Worm (Caenorhabditis elegans) whole organism, mixed stage, embryonic: ENCODE measurements around the gene prx-13.

ENCODE experiments used
- bed-3 ChIP-seq: fragments of 200-800 bp; sonication (Bioruptor generic); optimal IDR thresholded peaks from 3 replicates; lab custom pipeline; 2018; ENCODE audit warnings: mild to moderate bottlenecking, missing genetic modification characterization, moderate library complexity, missing compliant biosample characterization
- blmp-1 ChIP-seq: fragments of 150-350 bp; optimal IDR thresholded peaks from 2 replicates; lab custom pipeline; 2014; ENCODE audit warnings: missing biosample characterization, missing genetic modification characterization
- ceh-39 ChIP-seq: fragments of 150-350 bp; optimal IDR thresholded peaks from 2 replicates; lab custom pipeline; 2014; ENCODE audit warnings: missing biosample characterization, missing genetic modification characterization
- ceh-43 ChIP-seq: fragments of 200-800 bp; sonication (Bioruptor generic); optimal IDR thresholded peaks from 2 replicates; lab custom pipeline; 2018; ENCODE audit warnings: mild to moderate bottlenecking, missing genetic modification characterization, moderate library complexity, missing compliant biosample characterization
- ceh-83 ChIP-seq: fragments of 200-800 bp; sonication (Bioruptor generic); optimal IDR thresholded peaks from 2 replicates; lab custom pipeline; 2018; ENCODE audit warnings: mild to moderate bottlenecking, missing genetic modification characterization, missing compliant biosample characterization
- cnd-1 ChIP-seq: fragments of 200-800 bp; sonication (Bioruptor generic); optimal IDR thresholded peaks from 2 replicates; lab custom pipeline; 2018; ENCODE audit warnings: mild to moderate bottlenecking, missing genetic modification characterization, missing compliant biosample characterization
- drap-1 ChIP-seq: fragments of 200-800 bp; sonication (Bioruptor generic); optimal IDR thresholded peaks from 3 replicates; lab custom pipeline; 2018; ENCODE audit warnings: mild to moderate bottlenecking, missing genetic modification characterization, missing compliant biosample characterization
- elt-1 ChIP-seq: sonication (generic microtip); optimal IDR thresholded peaks from 2 replicates; lab custom pipeline; 2017; ENCODE audit warnings: missing genetic modification characterization, mild to moderate bottlenecking, missing compliant biosample characterization, antibody characterized with exemption, moderate library complexity, borderline replicate concordance; ENCODE audit not compliant: insufficient read depth
- elt-3 ChIP-seq: fragments of 150-350 bp; optimal IDR thresholded peaks from 2 replicates; lab custom pipeline; 2014; ENCODE audit warnings: missing biosample characterization, missing genetic modification characterization
- flh-1 ChIP-seq: fragments of 200-800 bp; sonication (Bioruptor generic); optimal IDR thresholded peaks from 2 replicates; lab custom pipeline; 2018; ENCODE audit warnings: mild to moderate bottlenecking, missing genetic modification characterization, moderate library complexity, missing compliant biosample characterization
- ham-2 ChIP-seq: fragments of 200-800 bp; sonication (Bioruptor generic); optimal IDR thresholded peaks from 2 replicates; lab custom pipeline; 2018; ENCODE audit warnings: mild to moderate bottlenecking, missing genetic modification characterization, missing compliant biosample characterization
- hlh-1 ChIP-seq: fragments of 150-350 bp; optimal IDR thresholded peaks from 2 replicates; lab custom pipeline; 2014; ENCODE audit warnings: missing biosample characterization, missing genetic modification reagents, missing genetic modification characterization
- lin-13 ChIP-seq: fragments of 150-350 bp; optimal IDR thresholded peaks from 2 replicates; lab custom pipeline; 2014; ENCODE audit warnings: missing biosample characterization, missing genetic modification characterization
- lin-32 ChIP-seq: fragments of 200-800 bp; sonication (Bioruptor generic); optimal IDR thresholded peaks from 2 replicates; lab custom pipeline; 2018; ENCODE audit warnings: mild to moderate bottlenecking, missing genetic modification characterization, missing compliant biosample characterization
- lsy-2 ChIP-seq: fragments of 150-350 bp; optimal IDR thresholded peaks from 2 replicates; lab custom pipeline; 2014; ENCODE audit warnings: missing biosample characterization, missing genetic modification characterization
- mep-1 ChIP-seq: fragments of 150-350 bp; optimal IDR thresholded peaks from 2 replicates; lab custom pipeline; 2017; ENCODE audit warnings: missing biosample characterization, missing genetic modification reagents, missing genetic modification characterization, inconsistent platforms
- mls-2 ChIP-seq: sonication (generic microtip); optimal IDR thresholded peaks from 2 replicates; lab custom pipeline; 2016; ENCODE audit warnings: mild to moderate bottlenecking, missing genetic modification characterization, moderate library complexity, missing compliant biosample characterization
- nhr-12 ChIP-seq: fragments of 150-350 bp; optimal IDR thresholded peaks from 2 replicates; lab custom pipeline; 2014; ENCODE audit warnings: missing biosample characterization, missing genetic modification characterization
- nhr-2 ChIP-seq: fragments of 150-350 bp; optimal IDR thresholded peaks from 2 replicates; lab custom pipeline; 2014; ENCODE audit warnings: missing biosample characterization, missing genetic modification characterization
- nhr-237 ChIP-seq: fragments of 150-350 bp; optimal IDR thresholded peaks from 2 replicates; lab custom pipeline; 2014; ENCODE audit warnings: missing biosample characterization, missing genetic modification characterization
- nhr-28 ChIP-seq: fragments of 150-350 bp; optimal IDR thresholded peaks from 2 replicates; lab custom pipeline; 2014; ENCODE audit warnings: missing biosample characterization, missing genetic modification characterization
- nhr-76 ChIP-seq: sonication (generic microtip); optimal IDR thresholded peaks from 2 replicates; lab custom pipeline; 2017; ENCODE audit warnings: missing biosample characterization, missing genetic modification characterization
- pha-4 ChIP-seq: fragments of 150-350 bp; optimal IDR thresholded peaks from 2 replicates; lab custom pipeline; 2018; ENCODE audit warnings: missing biosample characterization, missing genetic modification reagents, missing genetic modification characterization
- sem-2 ChIP-seq: fragments of 200-800 bp; sonication (Bioruptor generic); optimal IDR thresholded peaks from 2 replicates; lab custom pipeline; 2018; ENCODE audit warnings: mild to moderate bottlenecking, missing genetic modification characterization, missing compliant biosample characterization
- snpc-4 ChIP-seq: fragments of 150-350 bp; optimal IDR thresholded peaks from 2 replicates; lab custom pipeline; 2014; ENCODE audit warnings: missing biosample characterization, missing genetic modification characterization
- sptf-1 ChIP-seq: sonication (generic microtip); optimal IDR thresholded peaks from 2 replicates; lab custom pipeline; 2017; ENCODE audit warnings: mild to moderate bottlenecking, missing genetic modification characterization, moderate library complexity, missing compliant biosample characterization
- tbx-8 ChIP-seq: fragments of 200-800 bp; sonication (Bioruptor generic); optimal IDR thresholded peaks from 2 replicates; lab custom pipeline; 2018; ENCODE audit warnings: mild to moderate bottlenecking, missing genetic modification characterization, moderate library complexity, missing compliant biosample characterization
- unc-120 ChIP-seq: sonication (generic microtip); optimal IDR thresholded peaks from 2 replicates; lab custom pipeline; 2017; ENCODE audit warnings: missing genetic modification characterization, missing compliant biosample characterization; ENCODE audit not compliant: poor library complexity, severe bottlenecking
- unc-39 ChIP-seq: fragments of 150-350 bp; optimal IDR thresholded peaks from 2 replicates; lab custom pipeline; 2014; ENCODE audit warnings: missing biosample characterization, missing genetic modification characterization
- ztf-11 ChIP-seq: fragments of 150-350 bp; optimal IDR thresholded peaks from 2 replicates; lab custom pipeline; 2014; ENCODE audit warnings: missing biosample characterization, missing genetic modification characterization

prx-13 gene

ce11 chrII:7210187-7210586 lies 41.6 kb downstream of the prx-13 start, which contains the start of gene E04F6.15:
Gene E04F6.15 (minus strand): TSS chrII:7210287.
- TF ChIP-seq ceh-83 (no peak), ztf-11 (no peak), ham-2 (GFP tag; lab: Kevin White, UChicago) (no peak), nhr-2 (tag; lab: Kevin White, UChicago) (no peak), nhr-76 (no peak), lsy-2 (tag; lab: Kevin White, UChicago) (no peak), elt-1 (no peak)

- no peak for TF ChIP-seq flh-1 (GFP tag; lab: Kevin White, UChicago)
- no peak for TF ChIP-seq elt-3
- no peak for TF ChIP-seq sem-2
- TF ChIP-seq ceh-39 (tag; lab: Kevin White, UChicago) = no peak
- TF ChIP-seq bed-3 (GFP tag; lab: Kevin White, UChicago) = no peak
- TF ChIP-seq nhr-28 (tag; lab: Kevin White, UChicago) = no peak
- TF ChIP-seq nhr-12 = no peak
- no peak for TF ChIP-seq tbx-8
- TF ChIP-seq lsy-2 (tag; lab: Kevin White, UChicago) = no peak
- no peak for TF ChIP-seq ztf-11
- no peak for TF ChIP-seq lin-32
- no peak for TF ChIP-seq ceh-83
- TF ChIP-seq unc-39 = no peak
- no peak for TF ChIP-seq pha-4 (tag; lab: Kevin White, UChicago)
- TF ChIP-seq unc-120 (tag; lab: Kevin White, UChicago) = no peak
- no peak for TF ChIP-seq snpc-4
- TF ChIP-seq nhr-2 (tag; lab: Kevin White, UChicago) = no peak
- TF ChIP-seq hlh-1 (tag; lab: Kevin White, UChicago) = no peak
- TF ChIP-seq, all 35 proteins: peak for 0
Observed at ce11 chrII:7208184-7208583, 43.6 kb downstream of the prx-13 start, which contains the start of gene dhs-7. Gene dhs-7 (minus strand): TSS chrII:7208460.

ce11 chrII:7207649-7208048 lies 44.2 kb downstream of the prx-13 start:
- TF ChIP-seq nhr-76 (no peak), sptf-1 (tag; lab: Kevin White, UChicago) (no peak), sem-2 (no peak), bed-3 (GFP tag; lab: Kevin White, UChicago) (no peak), flh-1 (GFP tag; lab: Kevin White, UChicago) (no peak), nhr-2 (tag; lab: Kevin White, UChicago) (no peak), ceh-43 (no peak), ham-2 (GFP tag; lab: Kevin White, UChicago) (no peak), elt-3 (no peak), elt-1 (no peak), lsy-2 (tag; lab: Kevin White, UChicago) (no peak), ceh-83 (no peak), pha-4 (tag; lab: Kevin White, UChicago) (no peak), blmp-1 (no peak), ceh-39 (tag; lab: Kevin White, UChicago) (no peak), lin-32 (no peak), tbx-8 (no peak)

ce11 chrII:7205388-7205787 lies 46.4 kb downstream of the prx-13 start, which contains the start of gene srd-59:
Gene srd-59 (plus strand): TSS chrII:7205688.
- TF ChIP-seq hlh-1 (tag; lab: Kevin White, UChicago) = no peak
- no peak for TF ChIP-seq ceh-39 (tag; lab: Kevin White, UChicago)

ce11 chrII:7204951-7205350 lies 46.9 kb downstream of the prx-13 start, which contains the start of gene srd-58:
Gene srd-58 (minus strand): TSS chrII:7205051.
- TF ChIP-seq lsy-2 (tag; lab: Kevin White, UChicago) = no peak
- no peak for TF ChIP-seq ceh-83
- TF ChIP-seq sem-2 = no peak
- no peak for TF ChIP-seq nhr-237 (tag; lab: Kevin White, UChicago)
- no peak for TF ChIP-seq mep-1 (tag; lab: Kevin White, UChicago)
- TF ChIP-seq drap-1 (GFP tag; lab: Kevin White, UChicago) = no peak
- no peak for TF ChIP-seq snpc-4
- TF ChIP-seq mls-2 = no peak
- no peak for TF ChIP-seq hlh-1 (tag; lab: Kevin White, UChicago)
- no peak for TF ChIP-seq cnd-1 (tag; lab: Kevin White, UChicago)
- TF ChIP-seq flh-1 (GFP tag; lab: Kevin White, UChicago) = no peak
- no peak for TF ChIP-seq lin-13 (tag; lab: Kevin White, UChicago)

ce11 chrII:7203110-7203509 lies 48.7 kb downstream of the prx-13 start, which contains the start of gene srd-56:
Gene srd-56 (minus strand): TSS chrII:7203210.
- TF ChIP-seq elt-1 = no peak
- TF ChIP-seq ztf-11 = no peak
- TF ChIP-seq nhr-28 (tag; lab: Kevin White, UChicago) = no peak
- no peak for TF ChIP-seq blmp-1
- no peak for TF ChIP-seq cnd-1 (tag; lab: Kevin White, UChicago)
- TF ChIP-seq ceh-83 = no peak
- no peak for TF ChIP-seq mep-1 (tag; lab: Kevin White, UChicago)
- no peak for TF ChIP-seq lsy-2 (tag; lab: Kevin White, UChicago)
